Fruit fly (Drosophila melanogaster) whole organism, embryonic: ENCODE data around the gene ppk11.
A peak's percentile ranks its signal among the peaks of the same experiment; 100 is the strongest.

Source experiments
- Aef1 ChIP-seq: fragments of 200-800 bp; sonication (Bioruptor generic); IDR thresholded peaks from 3 replicates; pipeline ENCODE4 v1.3.6; 2022; ENCODE audit warnings: missing biosample characterization, missing genetic modification characterization
- B-H2 ChIP-seq: fragments of 200-800 bp; sonication (Bioruptor generic); optimal IDR thresholded peaks from 2 replicates; lab custom pipeline; 2018; ENCODE audit warnings: missing biosample characterization, mild to moderate bottlenecking, missing genetic modification characterization
- Bgb ChIP-seq: fragments of 200-800 bp; sonication (Bioruptor generic); IDR thresholded peaks from 2 replicates; pipeline ENCODE4 v1.3.6; 2022; ENCODE audit warnings: missing biosample characterization, missing genetic modification characterization; ENCODE audit not compliant: partially characterized antibody
- CG10565 ChIP-seq: fragments of 200-800 bp; sonication (Bioruptor generic); optimal IDR thresholded peaks from 3 replicates; lab custom pipeline; 2016; ENCODE audit warnings: missing biosample characterization, mild to moderate bottlenecking, missing genetic modification characterization
- CG10959 ChIP-seq: fragments of 200-800 bp; sonication (Bioruptor generic); IDR thresholded peaks from 2 replicates; pipeline ENCODE4 v1.3.6; 2022; ENCODE audit warnings: missing biosample characterization, missing genetic modification characterization
- CG11695 ChIP-seq: fragments of 200-800 bp; sonication (Bioruptor generic); IDR thresholded peaks from 3 replicates; pipeline ENCODE4 v1.3.6; 2022; ENCODE audit warnings: missing biosample characterization, missing genetic modification characterization
- CG12236 ChIP-seq: fragments of 200-800 bp; sonication (Bioruptor generic); optimal IDR thresholded peaks from 2 replicates; lab custom pipeline; 2016; ENCODE audit warnings: missing biosample characterization, missing genetic modification characterization
- CG12744 ChIP-seq: fragments of 200-800 bp; sonication (Bioruptor generic); optimal IDR thresholded peaks from 2 replicates; lab custom pipeline; 2016; ENCODE audit warnings: missing biosample characterization, missing genetic modification characterization
- CG17186 ChIP-seq: fragments of 200-800 bp; sonication (Bioruptor generic); optimal IDR thresholded peaks from 3 replicates; lab custom pipeline; 2017; ENCODE audit warnings: missing biosample characterization, missing genetic modification reagents, missing genetic modification characterization
- CG1792 ChIP-seq: fragments of 200-800 bp; sonication (Bioruptor generic); optimal IDR thresholded peaks from 2 replicates; lab custom pipeline; 2016; ENCODE audit warnings: missing biosample characterization, missing genetic modification characterization
- CG18619 ChIP-seq: fragments of 200-800 bp; sonication (Bioruptor generic); optimal IDR thresholded peaks from 3 replicates; lab custom pipeline; 2017; ENCODE audit warnings: missing biosample characterization, mild to moderate bottlenecking, missing genetic modification characterization
- CG2678 ChIP-seq: fragments of 200-800 bp; sonication (Bioruptor generic); optimal IDR thresholded peaks from 3 replicates; lab custom pipeline; 2019; ENCODE audit warnings: missing biosample characterization, mild to moderate bottlenecking, missing genetic modification characterization, moderate library complexity
- CG2889 ChIP-seq: fragments of 200-800 bp; sonication (Bioruptor generic); IDR thresholded peaks from 3 replicates; pipeline ENCODE4 v1.3.6; 2022; ENCODE audit warnings: missing biosample characterization, missing genetic modification characterization
- CG3281 ChIP-seq: fragments of 200-800 bp; sonication (Bioruptor generic); optimal IDR thresholded peaks from 3 replicates; lab custom pipeline; 2017; ENCODE audit warnings: missing biosample characterization, mild to moderate bottlenecking, missing genetic modification characterization
- CG34376 ChIP-seq: fragments of 200-800 bp; sonication (Bioruptor generic); optimal IDR thresholded peaks from 2 replicates; lab custom pipeline; 2018; ENCODE audit warnings: missing biosample characterization, mild to moderate bottlenecking, missing genetic modification characterization
- CG6175 ChIP-seq: fragments of 200-800 bp; sonication (Bioruptor generic); IDR thresholded peaks from 3 replicates; pipeline ENCODE4 v1.3.6; 2022; ENCODE audit warnings: missing biosample characterization, missing genetic modification characterization
- CG6654 ChIP-seq: fragments of 200-800 bp; sonication (Bioruptor generic); optimal IDR thresholded peaks from 2 replicates; lab custom pipeline; 2017; ENCODE audit warnings: missing biosample characterization, mild to moderate bottlenecking, missing genetic modification characterization
- CG6813 ChIP-seq: fragments of 200-800 bp; sonication (Bioruptor generic); optimal IDR thresholded peaks from 2 replicates; lab custom pipeline; 2017; ENCODE audit warnings: missing biosample characterization, missing genetic modification characterization, mild to moderate bottlenecking, moderate library complexity, missing genetic modification reagents
- CG7357 ChIP-seq: fragments of 200-800 bp; sonication (Bioruptor generic); IDR thresholded peaks from 3 replicates; pipeline ENCODE4 v1.3.6; 2022; ENCODE audit warnings: missing biosample characterization, missing genetic modification characterization
- CG9876 ChIP-seq: fragments of 200-800 bp; sonication (Bioruptor generic); optimal IDR thresholded peaks from 2 replicates; lab custom pipeline; 2016; ENCODE audit warnings: missing biosample characterization, missing genetic modification characterization
- Dbx ChIP-seq: fragments of 200-800 bp; sonication (Bioruptor generic); IDR thresholded peaks from 3 replicates; pipeline ENCODE4 v1.3.6; 2022; ENCODE audit warnings: missing biosample characterization, missing genetic modification characterization
- Drgx ChIP-seq: fragments of 200-800 bp; sonication (Bioruptor generic); IDR thresholded peaks from 2 replicates; pipeline ENCODE4 v1.3.6; 2022; ENCODE audit warnings: missing biosample characterization, missing genetic modification characterization
- Hr39 ChIP-seq: fragments of >200 bp; optimal IDR thresholded peaks from 2 replicates; lab custom pipeline; 2017
- Hr51 ChIP-seq, 2 experiments: fragments of 200-800 bp; sonication (Bioruptor generic); optimal IDR thresholded peaks; 2 replicates in 1 of 2; 3 replicates in 1 of 2; lab custom pipeline; 2016 to 2018; ENCODE audit warnings: missing biosample characterization in 2 of 2, missing genetic modification characterization in 2 of 2, mild to moderate bottlenecking in 1 of 2, moderate library complexity in 1 of 2
- Pdp1 ChIP-seq, 2 experiments: fragments of 200-800 bp; sonication (Bioruptor generic); optimal IDR thresholded peaks; 3 replicates each; lab custom pipeline; 2016; ENCODE audit warnings: missing biosample characterization in 2 of 2, missing genetic modification characterization in 2 of 2, mild to moderate bottlenecking in 1 of 2, moderate library complexity in 1 of 2
- Rfx ChIP-seq: fragments of 200-800 bp; sonication (Bioruptor generic); IDR thresholded peaks from 2 replicates; pipeline ENCODE4 v1.3.6; 2022; ENCODE audit warnings: missing biosample characterization, missing genetic modification characterization
- Stat92E ChIP-seq, 3 experiments: fragments of >200 bp in 2 of 3; fragments of 200-800 bp in 1 of 3; sonication (Bioruptor generic) in 1 of 3; optimal IDR thresholded peaks; 2 replicates each; lab custom pipeline; 2017 to 2019; ENCODE audit warnings: missing biosample characterization in 3 of 3, missing genetic modification characterization in 3 of 3, mild to moderate bottlenecking in 1 of 3, moderate library complexity in 1 of 3
- chinmo ChIP-seq: fragments of 200-800 bp; sonication (Bioruptor generic); IDR thresholded peaks from 4 replicates; pipeline ENCODE4 v1.3.6; 2022; ENCODE audit warnings: missing biosample characterization, missing genetic modification characterization; ENCODE audit not compliant: partially characterized antibody
- ci ChIP-seq: fragments of 200-800 bp; sonication (Bioruptor generic); IDR thresholded peaks from 3 replicates; pipeline ENCODE4 v1.3.6; 2022; ENCODE audit warnings: missing biosample characterization, missing genetic modification characterization
- emc ChIP-seq: fragments of 200-800 bp; sonication (Bioruptor generic); optimal IDR thresholded peaks from 2 replicates; lab custom pipeline; 2016; ENCODE audit warnings: missing biosample characterization, missing genetic modification characterization
- en ChIP-seq: fragments of 200-800 bp; sonication (Bioruptor generic); optimal IDR thresholded peaks from 2 replicates; lab custom pipeline; 2016; ENCODE audit warnings: missing biosample characterization, missing genetic modification characterization
- gcm ChIP-seq: fragments of 200-800 bp; sonication (Bioruptor generic); optimal IDR thresholded peaks from 2 replicates; lab custom pipeline; 2019; ENCODE audit warnings: missing biosample characterization, mild to moderate bottlenecking, missing genetic modification characterization, moderate library complexity
- gfzf ChIP-seq: fragments of 200-800 bp; sonication (Bioruptor generic); optimal IDR thresholded peaks from 2 replicates; lab custom pipeline; 2016; ENCODE audit warnings: missing biosample characterization, mild to moderate bottlenecking, missing genetic modification characterization, moderate library complexity
- ind ChIP-seq: fragments of 200-800 bp; sonication (Bioruptor generic); optimal IDR thresholded peaks from 3 replicates; lab custom pipeline; 2016; ENCODE audit warnings: missing biosample characterization, missing genetic modification characterization
- kay ChIP-seq: fragments of 200-800 bp; sonication (Bioruptor generic); optimal IDR thresholded peaks from 2 replicates; lab custom pipeline; 2016; ENCODE audit warnings: missing biosample characterization, missing genetic modification characterization
- kni ChIP-seq: fragments of 200-800 bp; sonication (Bioruptor generic); optimal IDR thresholded peaks from 3 replicates; lab custom pipeline; 2017; ENCODE audit warnings: mild to moderate bottlenecking, missing biosample characterization, missing genetic modification reagents, missing genetic modification characterization
- lilli ChIP-seq: fragments of 200-800 bp; sonication (Bioruptor generic); optimal IDR thresholded peaks from 3 replicates; lab custom pipeline; 2016; ENCODE audit warnings: missing biosample characterization, missing genetic modification characterization
- lov ChIP-seq, 2 experiments: fragments of 200-800 bp in 1 of 2; fragments of >200 bp in 1 of 2; sonication (Bioruptor generic) in 1 of 2; IDR thresholded peaks in 1 of 2; optimal IDR thresholded peaks in 1 of 2; 2 replicates in 1 of 2; 3 replicates in 1 of 2; pipeline versions ENCODE4 v1.3.6 to Lab custom; 2017 to 2022; ENCODE audit warnings: missing biosample characterization in 1 of 2, missing genetic modification characterization in 1 of 2
- mirr ChIP-seq: fragments of 200-800 bp; sonication (Bioruptor generic); optimal IDR thresholded peaks from 3 replicates; lab custom pipeline; 2018; ENCODE audit warnings: missing biosample characterization, mild to moderate bottlenecking, missing genetic modification characterization
- p53 ChIP-seq: fragments of 200-800 bp; sonication (Bioruptor generic); optimal IDR thresholded peaks from 2 replicates; lab custom pipeline; 2016; ENCODE audit warnings: missing biosample characterization, missing genetic modification characterization
- ro ChIP-seq: fragments of 200-800 bp; sonication (Bioruptor generic); IDR thresholded peaks from 2 replicates; pipeline ENCODE4 v1.3.6; 2022; ENCODE audit warnings: missing biosample characterization, missing genetic modification characterization
- schlank ChIP-seq: fragments of 200-800 bp; sonication (Bioruptor generic); optimal IDR thresholded peaks from 2 replicates; lab custom pipeline; 2018; ENCODE audit warnings: missing biosample characterization, mild to moderate bottlenecking, missing genetic modification characterization
- sob ChIP-seq: fragments of 200-800 bp; sonication (Bioruptor generic); IDR thresholded peaks from 2 replicates; pipeline ENCODE4 v1.3.6; 2022; ENCODE audit warnings: missing biosample characterization, missing genetic modification characterization
- tap ChIP-seq: fragments of 200-800 bp; optimal IDR thresholded peaks from 3 replicates; lab custom pipeline; 2019; ENCODE audit warnings: missing biosample characterization, mild to moderate bottlenecking, missing genetic modification characterization, moderate library complexity
- tx ChIP-seq: fragments of 200-800 bp; sonication (Bioruptor generic); optimal IDR thresholded peaks from 2 replicates; lab custom pipeline; 2016; ENCODE audit warnings: missing biosample characterization, missing genetic modification characterization
- vfl ChIP-seq: fragments of 200-800 bp; sonication (Bioruptor generic); optimal IDR thresholded peaks from 2 replicates; lab custom pipeline; 2016; ENCODE audit warnings: missing biosample characterization, missing genetic modification characterization
- z ChIP-seq: fragments of 200-800 bp; sonication (Bioruptor generic); IDR thresholded peaks from 3 replicates; pipeline ENCODE4 v1.3.6; 2022; ENCODE audit warnings: missing biosample characterization, missing genetic modification characterization
- zen ChIP-seq: fragments of 200-800 bp; sonication (Bioruptor generic); optimal IDR thresholded peaks from 3 replicates; lab custom pipeline; 2018; ENCODE audit warnings: missing biosample characterization, mild to moderate bottlenecking, missing genetic modification characterization, moderate library complexity

ppk11 gene

dm6 chr2L:9757990-9758814 lies 16.6 kb downstream of the ppk11 start, which contains the start of gene zf30C (continued):
- TF ChIP-seq chinmo (GFP tag; lab: Robert Waterston, UW) = 0 out of 4 replicates have a peak, but pooled peaks have one; percentile 22
- TF ChIP-seq Stat92E (GFP tag; optimal IDR thresholded peaks at IDR 0.05; lab: Kevin White, UChicago) = peak in 1 of 3 experiments; percentile 33
- peak; percentile 77 for TF ChIP-seq CG3281 (GFP tag; lab: Kevin White, UChicago)
- no peak for TF ChIP-seq CG10565 (GFP tag; lab: Kevin White, UChicago)
- no peak for TF ChIP-seq Hr39
- peak; percentile 22 for TF ChIP-seq gfzf (GFP tag; lab: Kevin White, UChicago)
- TF ChIP-seq CG11695 = peak; percentile 63; the same call in 2 of the 3 replicates
- no peak for TF ChIP-seq tap (tag; lab: Kevin White, UChicago)
- TF ChIP-seq Bgb (GFP tag; lab: Robert Waterston, UW) = peak; percentile 63
- TF ChIP-seq kni (GFP tag; lab: Kevin White, UChicago) = no peak
- peak; percentile 88 for TF ChIP-seq sob (GFP tag; lab: Robert Waterston, UW)
- peak; percentile 89 for TF ChIP-seq Dbx
- TF ChIP-seq CG6175 (GFP tag; lab: Robert Waterston, UW) = peak; percentile 81
- peak; percentile 86 for TF ChIP-seq Drgx (GFP tag; lab: Robert Waterston, UW)
- TF ChIP-seq Rfx (GFP tag; lab: Robert Waterston, UW) = peak; percentile 93
- peak; percentile 93 for TF ChIP-seq ind (GFP tag; lab: Kevin White, UChicago)
- TF ChIP-seq kay (GFP tag; lab: Kevin White, UChicago) = peak; percentile 76
- peak; percentile 28 for TF ChIP-seq CG34376 (GFP tag; lab: Kevin White, UChicago)
- peak; percentile 60 for TF ChIP-seq CG12236 (GFP tag; lab: Kevin White, UChicago)
- peak; percentile 85 for TF ChIP-seq emc (GFP tag; lab: Kevin White, UChicago)
- TF ChIP-seq CG12744 (GFP tag; lab: Kevin White, UChicago) = peak; percentile 82
- peak; percentile 39 for TF ChIP-seq CG6654
- peak; percentile 85 for TF ChIP-seq CG9876
- peak; percentile 54; the same call in 1 of the 2 replicates for TF ChIP-seq CG10959 (GFP tag; lab: Robert Waterston, UW)
- peak; percentile 78 for TF ChIP-seq zen (tag; lab: Kevin White, UChicago)
- TF ChIP-seq Pdp1 (GFP tag; optimal IDR thresholded peaks at IDR 0.05; lab: Kevin White, UChicago) = peak; percentile 82 to 92
- TF ChIP-seq ro = 0 out of 2 replicates have a peak, but pooled peaks have one; percentile 30
- TF ChIP-seq gcm (GFP tag; lab: Kevin White, UChicago) = peak; percentile 26
- peak; percentile 87 for TF ChIP-seq Aef1 (GFP tag; lab: Robert Waterston, UW)
- peak; percentile 80 for TF ChIP-seq CG18619 (GFP tag; lab: Kevin White, UChicago)
- no peak for TF ChIP-seq lov (optimal IDR thresholded peaks at IDR 0.05; lab: Kevin White, UChicago)
- peak; percentile 81; the same call in 2 of the 3 replicates for TF ChIP-seq lov (GFP tag; IDR thresholded peaks at IDR 0.05; lab: Robert Waterston, UW)
- peak; percentile 97 for TF ChIP-seq lilli (GFP tag; lab: Kevin White, UChicago)
- peak; percentile 77 for TF ChIP-seq CG2678 (tag; lab: Kevin White, UChicago)
- TF ChIP-seq CG17186 = peak; percentile 69
- TF ChIP-seq CG7357 = peak; percentile 63; the same call in 1 of the 3 replicates
- peak; percentile 61 to 92 for TF ChIP-seq Hr51 (GFP tag; optimal IDR thresholded peaks at IDR 0.05; lab: Kevin White, UChicago)
- TF ChIP-seq p53 (GFP tag; lab: Kevin White, UChicago) = peak; percentile 77
- TF ChIP-seq B-H2 (GFP tag; lab: Kevin White, UChicago) = peak; percentile 79
- peak; percentile 85 for TF ChIP-seq CG1792 (GFP tag; lab: Kevin White, UChicago)
- TF ChIP-seq CG2889 (GFP tag; lab: Robert Waterston, UW) = peak; percentile 76
- TF ChIP-seq mirr (GFP tag; lab: Kevin White, UChicago) = peak; percentile 37
- TF ChIP-seq ci = peak; percentile 95
- peak; percentile 77 for TF ChIP-seq CG6813
- TF ChIP-seq en = peak; percentile 74
- peak; percentile 78 for TF ChIP-seq schlank (tag; lab: Kevin White, UChicago)
- TF ChIP-seq vfl = peak; percentile 85
- peak; percentile 90 for TF ChIP-seq tx (GFP tag; lab: Kevin White, UChicago)
- TF ChIP-seq z (GFP tag; lab: Robert Waterston, UW) = no peak
